Fruit fly (Drosophila melanogaster) whole organism, embryonic: ENCODE measurements around the gene CG33795.

ENCODE experiments used
- Asciz ChIP-seq: fragments of 200-800 bp; sonication (Bioruptor generic); optimal IDR thresholded peaks from 2 replicates; lab custom pipeline; 2017; ENCODE audit warnings: missing biosample characterization, mild to moderate bottlenecking, missing genetic modification characterization, missing genetic modification reagents
- Atf6 ChIP-seq: fragments of 200-800 bp; sonication (Bioruptor generic); IDR thresholded peaks from 2 replicates; pipeline ENCODE4 v1.3.6; 2022; ENCODE audit warnings: missing biosample characterization, missing genetic modification characterization
- BtbVII ChIP-seq: fragments of 200-800 bp; sonication (Bioruptor generic); optimal IDR thresholded peaks from 3 replicates; lab custom pipeline; 2017; ENCODE audit warnings: missing biosample characterization, mild to moderate bottlenecking, missing genetic modification characterization
- CG10147 ChIP-seq: fragments of 200-800 bp; sonication (Bioruptor generic); optimal IDR thresholded peaks from 2 replicates; lab custom pipeline; 2019; ENCODE audit warnings: missing biosample characterization, mild to moderate bottlenecking, missing genetic modification characterization, moderate library complexity
- CG10267 ChIP-seq: fragments of 200-800 bp; sonication (Bioruptor generic); optimal IDR thresholded peaks from 2 replicates; lab custom pipeline; 2018; ENCODE audit warnings: missing biosample characterization, mild to moderate bottlenecking, missing genetic modification characterization, moderate library complexity
- CG11085 ChIP-seq: fragments of 200-800 bp; sonication (Bioruptor generic); IDR thresholded peaks from 2 replicates; pipeline ENCODE4 v1.3.6; 2022; ENCODE audit warnings: missing biosample characterization, missing genetic modification characterization
- CG11398 ChIP-seq: fragments of 200-800 bp; sonication (Bioruptor generic); optimal IDR thresholded peaks from 2 replicates; lab custom pipeline; 2016; ENCODE audit warnings: missing biosample characterization, missing genetic modification characterization
- CG12104 ChIP-seq: fragments of 200-800 bp; sonication (Bioruptor generic); optimal IDR thresholded peaks from 3 replicates; lab custom pipeline; 2016; ENCODE audit warnings: missing biosample characterization, missing genetic modification characterization
- CG12942 ChIP-seq: fragments of 200-800 bp; sonication (Bioruptor generic); optimal IDR thresholded peaks from 3 replicates; lab custom pipeline; 2016; ENCODE audit warnings: missing biosample characterization, missing genetic modification characterization
- CG13287 ChIP-seq: fragments of 200-800 bp; sonication (Bioruptor generic); IDR thresholded peaks from 2 replicates; pipeline ENCODE4 v1.3.6; 2022; ENCODE audit warnings: missing biosample characterization, missing genetic modification characterization; ENCODE audit not compliant: partially characterized antibody
- CG14441 ChIP-seq: fragments of 200-800 bp; sonication (Bioruptor generic); IDR thresholded peaks from 2 replicates; pipeline ENCODE4 v1.3.6; 2022; ENCODE audit warnings: missing biosample characterization, missing genetic modification characterization
- CG2202 ChIP-seq: fragments of 200-800 bp; sonication (Bioruptor generic); optimal IDR thresholded peaks from 2 replicates; lab custom pipeline; 2018; ENCODE audit warnings: missing biosample characterization, mild to moderate bottlenecking, missing genetic modification characterization
- CG2678 ChIP-seq: fragments of 200-800 bp; sonication (Bioruptor generic); optimal IDR thresholded peaks from 3 replicates; lab custom pipeline; 2019; ENCODE audit warnings: missing biosample characterization, mild to moderate bottlenecking, missing genetic modification characterization, moderate library complexity
- CG4617 ChIP-seq: fragments of 200-800 bp; sonication (Bioruptor generic); optimal IDR thresholded peaks from 3 replicates; lab custom pipeline; 2016; ENCODE audit warnings: missing biosample characterization, missing genetic modification characterization, borderline replicate concordance
- CG6813 ChIP-seq: fragments of 200-800 bp; sonication (Bioruptor generic); optimal IDR thresholded peaks from 2 replicates; lab custom pipeline; 2017; ENCODE audit warnings: missing biosample characterization, missing genetic modification characterization, mild to moderate bottlenecking, moderate library complexity, missing genetic modification reagents
- CG6854 ChIP-seq: fragments of 200-800 bp; sonication (Bioruptor generic); optimal IDR thresholded peaks from 3 replicates; lab custom pipeline; 2017; ENCODE audit warnings: missing biosample characterization, mild to moderate bottlenecking, missing genetic modification characterization
- CG8388 ChIP-seq: fragments of 200-800 bp; sonication (Bioruptor generic); optimal IDR thresholded peaks from 2 replicates; lab custom pipeline; 2019; ENCODE audit warnings: missing biosample characterization, mild to moderate bottlenecking, missing genetic modification characterization, moderate library complexity
- CG9797 ChIP-seq: fragments of 200-800 bp; sonication (Bioruptor generic); optimal IDR thresholded peaks from 3 replicates; lab custom pipeline; 2018; ENCODE audit warnings: missing biosample characterization, mild to moderate bottlenecking, missing genetic modification characterization
- Chrac-16 ChIP-seq: fragments of 200-800 bp; sonication (Bioruptor generic); optimal IDR thresholded peaks from 3 replicates; lab custom pipeline; 2016; ENCODE audit warnings: missing biosample characterization, missing genetic modification characterization
- D19A ChIP-seq: fragments of 200-800 bp; optimal IDR thresholded peaks from 3 replicates; lab custom pipeline; 2019; ENCODE audit warnings: missing biosample characterization, mild to moderate bottlenecking, missing genetic modification characterization, moderate library complexity
- Dip2 ChIP-seq: fragments of 200-800 bp; sonication (Bioruptor generic); IDR thresholded peaks from 2 replicates; pipeline ENCODE4 v1.3.6; 2022; ENCODE audit warnings: missing biosample characterization, missing genetic modification characterization
- Doc3 ChIP-seq: fragments of 200-800 bp; sonication (Bioruptor generic); IDR thresholded peaks from 3 replicates; pipeline ENCODE4 v1.3.6; 2022; ENCODE audit warnings: missing biosample characterization, missing genetic modification characterization; ENCODE audit not compliant: partially characterized antibody
- Dref ChIP-seq: fragments of 200-800 bp; sonication (Bioruptor generic); IDR thresholded peaks from 2 replicates; pipeline ENCODE4 v1.3.6; 2022; ENCODE audit warnings: missing biosample characterization, missing genetic modification characterization
- Ets97D ChIP-seq: fragments of 200-800 bp; sonication (Bioruptor generic); optimal IDR thresholded peaks from 3 replicates; lab custom pipeline; 2016; ENCODE audit warnings: missing biosample characterization, missing genetic modification characterization
- H2.0 ChIP-seq: fragments of 200-800 bp; sonication (Bioruptor generic); IDR thresholded peaks from 2 replicates; pipeline ENCODE4 v1.3.6; 2022; ENCODE audit warnings: missing biosample characterization, missing genetic modification characterization
- Hand ChIP-seq: fragments of 200-800 bp; sonication (Bioruptor generic); optimal IDR thresholded peaks from 2 replicates; lab custom pipeline; 2017; ENCODE audit warnings: mild to moderate bottlenecking, missing biosample characterization, missing genetic modification reagents, missing genetic modification characterization
- Hey ChIP-seq: fragments of 200-800 bp; sonication (Bioruptor generic); optimal IDR thresholded peaks from 3 replicates; lab custom pipeline; 2018; ENCODE audit warnings: missing biosample characterization, mild to moderate bottlenecking, missing genetic modification characterization
- HmgD ChIP-seq: fragments of 200-800 bp; sonication (Bioruptor generic); optimal IDR thresholded peaks from 3 replicates; lab custom pipeline; 2016; ENCODE audit warnings: missing biosample characterization, missing genetic modification characterization
- Mad ChIP-seq: fragments of 200-800 bp; sonication (Bioruptor generic); optimal IDR thresholded peaks from 2 replicates; lab custom pipeline; 2016; ENCODE audit warnings: missing biosample characterization, missing genetic modification characterization
- Mrtf ChIP-seq: fragments of 200-800 bp; sonication (Bioruptor generic); IDR thresholded peaks from 3 replicates; pipeline ENCODE4 v1.3.6; 2022; ENCODE audit warnings: missing biosample characterization, missing genetic modification characterization
- NC2β ChIP-seq: fragments of 200-800 bp; sonication (Bioruptor generic); optimal IDR thresholded peaks from 2 replicates; lab custom pipeline; 2016; ENCODE audit warnings: missing biosample characterization, missing genetic modification characterization
- Ptx1 ChIP-seq: fragments of 200-800 bp; sonication (Bioruptor generic); IDR thresholded peaks from 2 replicates; pipeline ENCODE4 v1.3.6; 2022; ENCODE audit warnings: missing biosample characterization, missing genetic modification characterization
- Xrp1 ChIP-seq: fragments of 200-800 bp; sonication (Bioruptor generic); IDR thresholded peaks from 2 replicates; pipeline ENCODE4 v1.3.6; 2022; ENCODE audit warnings: missing biosample characterization, missing genetic modification characterization
- abd-A ChIP-seq: fragments of 200-800 bp; sonication (Bioruptor generic); optimal IDR thresholded peaks from 3 replicates; lab custom pipeline; 2019; ENCODE audit warnings: missing biosample characterization, mild to moderate bottlenecking, missing genetic modification characterization, moderate library complexity
- amos ChIP-seq: fragments of 200-800 bp; sonication (Bioruptor generic); IDR thresholded peaks from 2 replicates; pipeline ENCODE4 v1.3.6; 2022; ENCODE audit warnings: missing biosample characterization, missing genetic modification characterization; ENCODE audit not compliant: partially characterized antibody
- ara ChIP-seq: fragments of 200-800 bp; sonication (Bioruptor generic); IDR thresholded peaks from 2 replicates; pipeline ENCODE4 v1.3.6; 2022; ENCODE audit warnings: missing biosample characterization, missing genetic modification characterization
- ato ChIP-seq: fragments of 200-800 bp; sonication (Bioruptor generic); IDR thresholded peaks from 2 replicates; pipeline ENCODE4 v1.3.6; 2022; ENCODE audit warnings: missing biosample characterization, missing genetic modification characterization; ENCODE audit not compliant: partially characterized antibody
- cg ChIP-seq: fragments of 200-800 bp; sonication (Bioruptor generic); optimal IDR thresholded peaks from 3 replicates; lab custom pipeline; 2019; ENCODE audit warnings: missing biosample characterization, mild to moderate bottlenecking, missing genetic modification characterization, moderate library complexity
- dati ChIP-seq: fragments of 200-800 bp; sonication (Bioruptor generic); IDR thresholded peaks from 2 replicates; pipeline ENCODE4 v1.3.6; 2022; ENCODE audit warnings: missing biosample characterization, missing genetic modification characterization
- gem ChIP-seq: fragments of 200-800 bp; sonication (Bioruptor generic); optimal IDR thresholded peaks from 2 replicates; lab custom pipeline; 2019; ENCODE audit warnings: missing biosample characterization, mild to moderate bottlenecking, missing genetic modification characterization, moderate library complexity
- hth ChIP-seq: fragments of >200 bp; optimal IDR thresholded peaks from 2 replicates; lab custom pipeline; 2017; ENCODE audit warnings: inconsistent platforms
- insv ChIP-seq, 2 experiments: fragments of 200-800 bp; sonication (Bioruptor generic); optimal IDR thresholded peaks; 3 replicates each; lab custom pipeline; 2016 to 2018; ENCODE audit warnings: missing biosample characterization in 2 of 2, missing genetic modification characterization in 2 of 2
- mirr ChIP-seq: fragments of 200-800 bp; sonication (Bioruptor generic); optimal IDR thresholded peaks from 3 replicates; lab custom pipeline; 2018; ENCODE audit warnings: missing biosample characterization, mild to moderate bottlenecking, missing genetic modification characterization
- oc ChIP-seq: fragments of 200-800 bp; sonication (Bioruptor generic); optimal IDR thresholded peaks from 2 replicates; lab custom pipeline; 2018; ENCODE audit warnings: missing biosample characterization, mild to moderate bottlenecking, missing genetic modification characterization, moderate library complexity
- org-1 ChIP-seq: fragments of 200-800 bp; sonication (Bioruptor generic); optimal IDR thresholded peaks from 2 replicates; lab custom pipeline; 2017; ENCODE audit warnings: missing biosample characterization, missing genetic modification characterization
- shn ChIP-seq: fragments of 200-800 bp; sonication (Bioruptor generic); optimal IDR thresholded peaks from 3 replicates; lab custom pipeline; 2016; ENCODE audit warnings: missing biosample characterization, missing genetic modification characterization
- ssp ChIP-seq: fragments of 200-800 bp; sonication (Bioruptor generic); IDR thresholded peaks from 2 replicates; pipeline ENCODE4 v1.3.6; 2022; ENCODE audit warnings: missing biosample characterization, missing genetic modification characterization
- tx ChIP-seq: fragments of 200-800 bp; sonication (Bioruptor generic); optimal IDR thresholded peaks from 2 replicates; lab custom pipeline; 2016; ENCODE audit warnings: missing biosample characterization, missing genetic modification characterization
- vfl ChIP-seq: fragments of 200-800 bp; sonication (Bioruptor generic); optimal IDR thresholded peaks from 2 replicates; lab custom pipeline; 2016; ENCODE audit warnings: missing biosample characterization, missing genetic modification characterization
- vnd ChIP-seq: fragments of 200-800 bp; sonication (Bioruptor generic); IDR thresholded peaks from 3 replicates; pipeline ENCODE4 v1.3.6; 2022; ENCODE audit warnings: missing biosample characterization, missing genetic modification characterization; ENCODE audit not compliant: partially characterized antibody

CG33795 gene

dm6 chr3L:16160420-16161069, 10.6 kb downstream of the CG33795 start:
- TF ChIP-seq Doc3 (no peak), CG6854 (GFP tag; lab: Kevin White, UChicago) (peak; percentile 15), vnd (GFP tag; lab: Robert Waterston, UW) (0 out of 3 replicates have a peak, but pooled peaks have one; percentile 16), CG12104 (GFP tag; lab: Kevin White, UChicago) (peak; percentile 42), CG14441 (GFP tag; lab: Robert Waterston, UW) (peak; percentile 33; the same call in 1 of the 2 replicates), CG9797 (GFP tag; lab: Kevin White, UChicago) (no peak), CG11085 (no peak), CG6813 (no peak), CG8388 (GFP tag; lab: Kevin White, UChicago) (peak; percentile 48), ssp (GFP tag; lab: Robert Waterston, UW) (peak; percentile 39; the same call in 1 of the 2 replicates), CG2202 (tag; lab: Kevin White, UChicago) (no peak), insv (GFP tag; optimal IDR thresholded peaks at IDR 0.05; lab: Kevin White, UChicago) (no peak), abd-A (tag; lab: Kevin White, UChicago) (no peak), H2.0 (no peak), Mrtf (GFP tag; lab: Robert Waterston, UW) (0 out of 3 replicates have a peak, but pooled peaks have one; percentile 23), CG2678 (tag; lab: Kevin White, UChicago) (peak; percentile 86), amos (no peak), BtbVII (GFP tag; lab: Kevin White, UChicago) (peak; percentile 73), CG12942 (GFP tag; lab: Kevin White, UChicago) (peak; percentile 35), cg (GFP tag; lab: Kevin White, UChicago) (peak; percentile 24), hth (no peak), D19A (peak; percentile 64), oc (no peak), CG13287 (GFP tag; lab: Robert Waterston, UW) (no peak), shn (GFP tag; lab: Kevin White, UChicago) (peak; percentile 73), Ets97D (GFP tag; lab: Kevin White, UChicago) (no peak), ato (no peak), CG11398 (peak; percentile 37), gem (tag; lab: Kevin White, UChicago) (peak; percentile 81), Atf6 (GFP tag; lab: Robert Waterston, UW) (peak; percentile 72), Chrac-16 (GFP tag; lab: Kevin White, UChicago) (peak; percentile 47), Hand (GFP tag; lab: Kevin White, UChicago) (peak; percentile 79), mirr (peak; percentile 53), CG10147 (GFP tag; lab: Kevin White, UChicago) (peak; percentile 70), tx (GFP tag; lab: Kevin White, UChicago) (peak; percentile 48), ara (GFP tag; lab: Robert Waterston, UW) (no peak), NC2β (GFP tag; lab: Kevin White, UChicago) (peak; percentile 1), Hey (tag; lab: Kevin White, UChicago) (no peak), Ptx1 (GFP tag; lab: Robert Waterston, UW) (peak; percentile 70), Dref (GFP tag; lab: Robert Waterston, UW) (no peak), HmgD (GFP tag; lab: Kevin White, UChicago) (no peak), Mad (GFP tag; lab: Kevin White, UChicago) (peak; percentile 5), CG10267 (no peak), org-1 (GFP tag; lab: Kevin White, UChicago) (peak; percentile 74), CG4617 (no peak), vfl (GFP tag; lab: Kevin White, UChicago) (no peak), Xrp1 (GFP tag; lab: Robert Waterston, UW) (peak; percentile 45; the same call in 1 of the 2 replicates), Dip2 (GFP tag; lab: Robert Waterston, UW) (no peak), Asciz (peak; percentile 35), dati (GFP tag; lab: Robert Waterston, UW) (no peak)
